Worm (Caenorhabditis elegans) whole organism, L4/young adult: ENCODE results near the gene T02G5.7.

Experiments used
- dao-5 ChIP-seq: sonication (generic microtip); optimal IDR thresholded peaks from 2 replicates; lab custom pipeline; 2016; ENCODE audit warnings: missing genotype, missing genetic modification characterization, moderate library complexity, missing compliant biosample characterization
- him-1 ChIP-seq: sonication (generic microtip); optimal IDR thresholded peaks from 2 replicates; lab custom pipeline; 2016; ENCODE audit warnings: missing genotype, missing genetic modification reagents, missing genetic modification characterization, missing compliant biosample characterization

ce11 chrII:7109956-7110355, 34.5 kb downstream of the T02G5.7 start, which contains the start of gene F10E7.9:
- TF ChIP-seq him-1 (tag; lab: Kevin White, UChicago), result no peak
- TF ChIP-seq dao-5 (tag; lab: Kevin White, UChicago), result no peak
